Worm (Caenorhabditis elegans) whole organism, early embryonic: ENCODE measurements around the gene C34H4.1.

ENCODE experiments used
- B0310.2 ChIP-seq: sonication (generic microtip); optimal IDR thresholded peaks from 2 replicates; lab custom pipeline; 2016; ENCODE audit warnings: mild to moderate bottlenecking, missing genetic modification characterization, missing compliant biosample characterization
- F13C5.2 ChIP-seq: sonication (generic microtip); optimal IDR thresholded peaks from 2 replicates; lab custom pipeline; 2017; ENCODE audit warnings: mild to moderate bottlenecking, missing genetic modification characterization, inconsistent platforms, missing compliant biosample characterization
- aly-1 ChIP-seq: sonication (generic microtip); optimal IDR thresholded peaks from 2 replicates; lab custom pipeline; 2016; ENCODE audit warnings: missing genetic modification characterization, missing compliant biosample characterization
- ama-1 ChIP-seq: fragments of 150-350 bp; optimal IDR thresholded peaks from 2 replicates; lab custom pipeline; 2014
- ceh-13 ChIP-seq: fragments of 200-800 bp; sonication (Bioruptor generic); optimal IDR thresholded peaks from 2 replicates; lab custom pipeline; 2018; ENCODE audit warnings: mild to moderate bottlenecking, missing genetic modification characterization, missing compliant biosample characterization
- ceh-36 ChIP-seq: sonication (generic microtip); optimal IDR thresholded peaks from 2 replicates; lab custom pipeline; 2016; ENCODE audit warnings: missing genetic modification characterization, inconsistent platforms, missing compliant biosample characterization
- ets-7 ChIP-seq: sonication (generic microtip); optimal IDR thresholded peaks from 2 replicates; lab custom pipeline; 2016; ENCODE audit warnings: missing genotype, missing genetic modification characterization, missing compliant biosample characterization
- flt-1 ChIP-seq: fragments of 200-800 bp; sonication (Bioruptor generic); IDR thresholded peaks from 2 replicates; pipeline ENCODE4 v1.3.6; 2022; ENCODE audit warnings: missing genetic modification characterization, missing compliant biosample characterization
- hmbx-1 ChIP-seq: sonication (generic microtip); optimal IDR thresholded peaks from 2 replicates; lab custom pipeline; 2016; ENCODE audit warnings: mild to moderate bottlenecking, missing genetic modification characterization, missing compliant biosample characterization
- hmg-4 ChIP-seq: fragments of 200-800 bp; sonication (Bioruptor generic); optimal IDR thresholded peaks from 2 replicates; lab custom pipeline; 2018; ENCODE audit warnings: mild to moderate bottlenecking, missing genetic modification characterization, missing compliant biosample characterization
- hnd-1 ChIP-seq: sonication (generic microtip); optimal IDR thresholded peaks from 2 replicates; lab custom pipeline; 2016; ENCODE audit warnings: missing genetic modification characterization, missing compliant biosample characterization
- pes-1 ChIP-seq: fragments of 200-800 bp; sonication (Bioruptor generic); IDR thresholded peaks from 2 replicates; pipeline ENCODE4 v1.3.6; 2022; ENCODE audit warnings: missing genetic modification reagents, missing genetic modification characterization, missing compliant biosample characterization
- scrt-1 ChIP-seq: fragments of 200-800 bp; sonication (Bioruptor generic); IDR thresholded peaks from 2 replicates; pipeline ENCODE4 v1.3.6; 2022; ENCODE audit warnings: missing genetic modification characterization, missing compliant biosample characterization
- sea-1 ChIP-seq: fragments of 200-800 bp; sonication (Bioruptor generic); conservative IDR thresholded peaks from 2 replicates; pipeline ENCODE4 v1.3.6; 2022; ENCODE audit warnings: missing genetic modification characterization, missing compliant biosample characterization
- tbx-11 ChIP-seq: fragments of 200-800 bp; sonication (Bioruptor generic); IDR thresholded peaks from 2 replicates; pipeline ENCODE4 v1.3.6; 2022; ENCODE audit warnings: missing genetic modification characterization, missing compliant biosample characterization
- tbx-37 ChIP-seq: fragments of 200-800 bp; sonication (Bioruptor generic); conservative IDR thresholded peaks from 2 replicates; pipeline ENCODE4 v1.3.6; 2022; ENCODE audit warnings: missing genetic modification reagents, missing genetic modification characterization, missing compliant biosample characterization
- tra-4 ChIP-seq: sonication (generic microtip); optimal IDR thresholded peaks from 2 replicates; lab custom pipeline; 2017; ENCODE audit warnings: missing genetic modification characterization, missing compliant biosample characterization

Gene C34H4.1

DNA sequence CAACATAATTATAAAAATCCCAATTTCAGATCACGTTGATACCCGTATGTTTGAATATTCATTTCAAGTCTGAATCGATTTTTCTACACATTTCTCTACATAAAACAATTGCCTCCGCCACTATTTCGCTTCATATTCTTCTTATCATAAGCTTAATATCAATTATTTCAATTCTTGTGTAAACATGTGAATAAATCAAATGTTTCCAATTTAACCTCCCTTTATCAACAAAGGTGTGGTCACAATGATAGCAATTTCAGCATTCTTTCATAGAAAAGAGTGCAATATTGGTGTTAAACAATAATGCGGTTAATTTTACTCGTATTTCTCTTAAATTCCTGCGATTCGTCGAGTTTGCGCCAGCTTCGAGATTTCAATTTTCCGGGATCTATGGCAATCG is 4.6 kb downstream of the C34H4.1 start, which contains the start of gene Y41D4B.17:
TSS of gene Y41D4B.17 (plus strand) at position 174 of the 400 bp plus-strand sequence.
- TF ChIP-seq hnd-1 (tag; lab: Kevin White, UChicago) (no peak), pes-1 (no peak), hmbx-1 (tag; lab: Kevin White, UChicago) (no peak), tbx-37 (GFP tag; lab: Robert Waterston, UW) (no peak), ets-7 (tag; lab: Kevin White, UChicago) (no peak), B0310.2 (tag; lab: Kevin White, UChicago) (no peak), F13C5.2 (tag; lab: Kevin White, UChicago) (no peak), ceh-36 (tag; lab: Kevin White, UChicago) (no peak), aly-1 (tag; lab: Kevin White, UChicago) (no peak), sea-1 (GFP tag; lab: Robert Waterston, UW) (no peak), tra-4 (tag; lab: Kevin White, UChicago) (no peak), ceh-13 (GFP tag; lab: Kevin White, UChicago) (no peak), hmg-4 (GFP tag; lab: Kevin White, UChicago) (no peak), flt-1 (GFP tag; lab: Robert Waterston, UW) (no peak)

DNA sequence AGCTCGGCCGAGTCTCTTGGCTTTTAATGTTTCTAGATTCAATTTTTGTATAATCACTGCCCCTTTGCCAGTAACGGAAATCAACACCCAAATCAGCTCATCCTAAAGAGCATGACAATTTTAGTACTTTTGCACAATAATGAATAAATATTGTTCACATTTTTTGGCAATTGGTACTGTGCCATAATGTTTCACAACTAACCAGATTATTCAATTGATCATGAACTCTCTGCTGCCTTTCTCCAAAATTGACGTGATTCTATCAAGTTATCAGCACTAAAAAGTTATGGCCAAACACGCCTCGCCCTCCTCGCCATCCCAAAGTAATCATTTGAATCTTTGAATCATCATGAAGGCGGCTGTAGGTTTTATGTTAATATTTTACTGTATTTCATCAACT is 6.5 kb downstream of the C34H4.1 start, which contains the start of gene hpo-6:
TSS of gene hpo-6 (plus strand) at position 301 of the 400 bp plus-strand sequence.
- no peak for TF ChIP-seq pes-1
- no peak for TF ChIP-seq tbx-37 (GFP tag; lab: Robert Waterston, UW)
- no peak for TF ChIP-seq ceh-13 (GFP tag; lab: Kevin White, UChicago)
- TF ChIP-seq aly-1 (tag; lab: Kevin White, UChicago): no peak
- TF ChIP-seq tbx-11 (GFP tag; lab: Robert Waterston, UW): no peak
- TF ChIP-seq sea-1 (GFP tag; lab: Robert Waterston, UW): no peak
- no peak for TF ChIP-seq hmg-4 (GFP tag; lab: Kevin White, UChicago)
- TF ChIP-seq tra-4 (tag; lab: Kevin White, UChicago): no peak
- no peak for TF ChIP-seq scrt-1 (GFP tag; lab: Robert Waterston, UW)
- no peak for TF ChIP-seq ets-7 (tag; lab: Kevin White, UChicago)

DNA sequence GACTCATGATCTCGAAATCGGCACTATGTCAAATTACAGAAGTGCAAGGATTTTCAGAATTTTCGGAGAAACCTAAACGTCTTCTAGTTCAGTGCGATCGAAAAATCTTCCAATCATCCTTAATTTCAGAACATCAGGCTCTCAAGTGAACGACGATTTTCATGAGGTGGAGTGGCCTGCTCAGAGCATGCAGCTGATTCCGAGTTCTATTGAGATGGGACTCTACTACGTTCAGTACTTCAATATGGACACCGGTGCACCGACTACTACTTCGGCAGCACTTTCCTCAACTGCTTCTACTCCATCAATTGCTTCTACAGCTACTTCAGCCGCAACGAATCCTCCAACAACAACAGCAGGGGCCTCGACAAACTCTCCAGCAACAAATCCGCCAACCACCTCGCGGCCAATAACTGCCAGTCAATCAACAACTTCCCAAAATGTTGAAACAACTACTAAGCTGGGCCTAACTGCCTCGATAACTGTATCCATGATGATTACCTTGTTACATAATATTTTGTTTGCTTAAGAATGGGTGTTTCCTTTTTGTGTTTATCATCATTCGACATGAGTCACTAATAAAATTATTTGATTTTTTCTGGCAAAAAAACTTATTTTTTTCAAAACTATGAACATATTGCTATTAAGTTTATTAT is 8.2 kb downstream of the C34H4.1 start, which contains the start of gene Y41D4B.15:
TSS of gene Y41D4B.15 (plus strand) at position 606 of the 656 bp plus-strand sequence.
- no peak for TF ChIP-seq tbx-11 (GFP tag; lab: Robert Waterston, UW)
- no peak for TF ChIP-seq flt-1 (GFP tag; lab: Robert Waterston, UW)
- TF ChIP-seq ama-1: no peak
- no peak for TF ChIP-seq F13C5.2 (tag; lab: Kevin White, UChicago)
- TF ChIP-seq pes-1: no peak

DNA sequence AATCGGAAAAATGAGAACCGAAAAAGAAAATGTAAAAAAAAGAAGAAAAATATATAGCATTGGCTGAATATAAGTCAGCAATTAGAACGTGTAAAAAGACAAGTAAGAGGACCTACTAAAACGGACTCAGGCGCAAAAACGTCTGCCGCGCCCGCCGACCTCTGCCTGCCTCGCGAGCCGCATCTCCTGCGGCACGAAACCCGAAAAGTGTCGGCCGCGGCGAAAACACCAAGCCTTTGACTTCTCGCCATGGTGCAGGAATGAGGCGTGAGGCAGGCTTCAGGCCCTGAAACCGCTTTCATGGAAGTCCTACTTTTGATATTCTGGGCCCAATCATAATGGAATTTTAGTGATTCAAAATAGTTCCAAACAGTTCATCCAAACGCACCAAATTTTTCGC is 10.3 kb downstream of the C34H4.1 start:
- TF ChIP-seq aly-1 (tag; lab: Kevin White, UChicago) (no peak), pes-1 (no peak), ama-1 (no peak), tbx-37 (GFP tag; lab: Robert Waterston, UW) (no peak), hmbx-1 (tag; lab: Kevin White, UChicago) (no peak), flt-1 (GFP tag; lab: Robert Waterston, UW) (no peak), tra-4 (tag; lab: Kevin White, UChicago) (no peak), F13C5.2 (tag; lab: Kevin White, UChicago) (no peak), B0310.2 (tag; lab: Kevin White, UChicago) (no peak), ceh-13 (GFP tag; lab: Kevin White, UChicago) (no peak), tbx-11 (GFP tag; lab: Robert Waterston, UW) (no peak), ets-7 (tag; lab: Kevin White, UChicago) (no peak), sea-1 (GFP tag; lab: Robert Waterston, UW) (no peak), hmg-4 (GFP tag; lab: Kevin White, UChicago) (no peak), hnd-1 (tag; lab: Kevin White, UChicago) (no peak), scrt-1 (GFP tag; lab: Robert Waterston, UW) (no peak), ceh-36 (tag; lab: Kevin White, UChicago) (no peak)

DNA sequence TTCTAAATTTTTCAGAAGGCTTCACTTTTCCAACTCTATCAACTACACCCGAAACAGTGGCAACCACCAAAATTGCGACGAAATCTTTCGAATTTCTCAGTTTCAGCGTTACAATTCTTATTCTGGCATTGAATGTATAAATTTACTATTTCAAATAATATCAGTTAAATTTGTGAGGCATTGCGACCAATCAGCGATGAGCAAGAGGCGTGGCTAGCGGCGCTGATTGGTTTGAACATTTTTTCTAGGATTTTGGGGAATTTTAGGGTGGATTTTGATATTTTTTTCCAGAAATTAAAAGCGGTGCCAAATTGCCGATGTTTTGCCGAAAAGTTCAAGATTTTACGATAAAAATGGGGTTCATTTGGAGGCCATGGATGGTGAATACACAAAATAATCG is 12.2 kb downstream of the C34H4.1 start:
- TF ChIP-seq ceh-13 (GFP tag; lab: Kevin White, UChicago) (no peak), hmbx-1 (tag; lab: Kevin White, UChicago) (no peak), tbx-37 (GFP tag; lab: Robert Waterston, UW) (no peak), sea-1 (GFP tag; lab: Robert Waterston, UW) (no peak), scrt-1 (GFP tag; lab: Robert Waterston, UW) (no peak), aly-1 (tag; lab: Kevin White, UChicago) (no peak), hnd-1 (tag; lab: Kevin White, UChicago) (no peak)

DNA sequence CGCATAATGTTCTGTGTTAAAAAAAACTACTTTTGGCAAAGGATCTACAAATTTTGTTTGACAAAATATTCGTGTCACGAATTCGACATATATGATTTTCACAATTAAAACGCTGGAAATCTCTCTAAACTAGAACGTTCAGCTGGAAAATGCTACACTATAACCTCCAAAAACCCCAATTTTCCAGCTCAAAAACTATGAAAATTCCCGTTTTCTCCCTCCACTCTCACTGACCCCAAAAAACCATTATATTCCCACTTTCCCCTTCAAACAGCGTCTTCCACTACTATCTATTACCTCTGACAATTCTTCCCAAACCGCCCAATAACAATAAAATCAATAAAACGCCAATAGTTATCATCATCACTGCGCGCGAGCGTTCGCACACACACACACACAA is 21.4 kb downstream of the C34H4.1 start, which contains the start of gene Y41D4B.14:
TSS of gene Y41D4B.14 (plus strand) at position 301 of the 400 bp plus-strand sequence.
- TF ChIP-seq tra-4 (tag; lab: Kevin White, UChicago): no peak
- TF ChIP-seq tbx-11 (GFP tag; lab: Robert Waterston, UW): no peak
- TF ChIP-seq aly-1 (tag; lab: Kevin White, UChicago): no peak
- no peak for TF ChIP-seq hmg-4 (GFP tag; lab: Kevin White, UChicago)
- no peak for TF ChIP-seq F13C5.2 (tag; lab: Kevin White, UChicago)
- TF ChIP-seq tbx-37 (GFP tag; lab: Robert Waterston, UW): no peak
- TF ChIP-seq ama-1: no peak
- no peak for TF ChIP-seq ceh-13 (GFP tag; lab: Kevin White, UChicago)
- no peak for TF ChIP-seq hnd-1 (tag; lab: Kevin White, UChicago)
- no peak for TF ChIP-seq flt-1 (GFP tag; lab: Robert Waterston, UW)
- no peak for TF ChIP-seq sea-1 (GFP tag; lab: Robert Waterston, UW)
- no peak for TF ChIP-seq pes-1
- TF ChIP-seq scrt-1 (GFP tag; lab: Robert Waterston, UW): no peak
- TF ChIP-seq ceh-36 (tag; lab: Kevin White, UChicago): no peak
- no peak for TF ChIP-seq ets-7 (tag; lab: Kevin White, UChicago)
- TF ChIP-seq B0310.2 (tag; lab: Kevin White, UChicago): no peak
- TF ChIP-seq hmbx-1 (tag; lab: Kevin White, UChicago): no peak
